Worm (Caenorhabditis elegans) whole organism, young adult: ENCODE data around the gene pir-1.

ENCODE experiments used
- F37B4.10 ChIP-seq: fragments of 200-800 bp; sonication (Bioruptor generic); IDR thresholded peaks from 2 replicates; pipeline ENCODE4 v1.3.6; 2022; ENCODE audit warnings: missing genetic modification characterization, missing compliant biosample characterization
- F49E8.2 ChIP-seq: sonication (generic microtip); optimal IDR thresholded peaks from 3 replicates; lab custom pipeline; 2017; ENCODE audit warnings: missing genetic modification characterization, mild to moderate bottlenecking, missing compliant biosample characterization, antibody characterized with exemption, moderate library complexity; ENCODE audit not compliant: insufficient read depth
- F57C9.4 ChIP-seq: sonication (generic microtip); optimal IDR thresholded peaks from 2 replicates; lab custom pipeline; 2017; ENCODE audit warnings: mild to moderate bottlenecking, missing genetic modification characterization, missing compliant biosample characterization
- K12H6.12 ChIP-seq: fragments of 200-800 bp; sonication (Bioruptor generic); optimal IDR thresholded peaks from 2 replicates; lab custom pipeline; 2018; ENCODE audit warnings: mild to moderate bottlenecking, missing genetic modification characterization, missing compliant biosample characterization
- Y53G8AR.9 ChIP-seq: fragments of 200-800 bp; sonication (Bioruptor generic); conservative IDR thresholded peaks from 2 replicates; pipeline ENCODE4 v1.3.6; 2022; ENCODE audit warnings: missing genetic modification reagents, missing genetic modification characterization, missing compliant biosample characterization
- Y67H2A.10 ChIP-seq: fragments of 200-800 bp; sonication (Bioruptor generic); conservative IDR thresholded peaks from 2 replicates; pipeline ENCODE4 v1.3.6; 2022; ENCODE audit warnings: missing genetic modification reagents, missing genetic modification characterization, missing compliant biosample characterization
- Y95B8A.8 ChIP-seq: fragments of 200-800 bp; sonication (Bioruptor generic); IDR thresholded peaks from 2 replicates; pipeline ENCODE4 v1.3.6; 2022; ENCODE audit warnings: missing genetic modification reagents, missing genetic modification characterization, missing compliant biosample characterization
- ZK185.1 ChIP-seq: sonication (generic microtip); optimal IDR thresholded peaks from 2 replicates; lab custom pipeline; 2016; ENCODE audit warnings: mild to moderate bottlenecking, missing genetic modification characterization, missing compliant biosample characterization; ENCODE audit not compliant: poor library complexity, severe bottlenecking
- aptf-2 ChIP-seq: fragments of 200-800 bp; sonication (Bioruptor generic); conservative IDR thresholded peaks from 2 replicates; pipeline ENCODE4 v1.3.6; 2022; ENCODE audit warnings: missing genetic modification reagents, missing genetic modification characterization, missing compliant biosample characterization
- attf-6 ChIP-seq: fragments of 200-800 bp; sonication (Bioruptor generic); IDR thresholded peaks from 2 replicates; pipeline ENCODE4 v1.3.6; 2022; ENCODE audit warnings: missing genetic modification reagents, missing genetic modification characterization, missing compliant biosample characterization
- cebp-2 ChIP-seq: fragments of 200-800 bp; sonication (Bioruptor generic); IDR thresholded peaks from 2 replicates; pipeline ENCODE4 v1.3.6; 2022; ENCODE audit warnings: missing genetic modification characterization, missing compliant biosample characterization
- ceh-100 ChIP-seq: fragments of 200-800 bp; sonication (Bioruptor generic); IDR thresholded peaks from 2 replicates; pipeline ENCODE4 v1.3.6; 2022; ENCODE audit warnings: missing genetic modification reagents, missing genetic modification characterization, missing compliant biosample characterization
- ceh-40 ChIP-seq: fragments of 200-800 bp; sonication (Bioruptor generic); IDR thresholded peaks from 2 replicates; pipeline ENCODE4 v1.3.6; 2022; ENCODE audit warnings: missing genetic modification characterization, missing compliant biosample characterization
- ceh-91 ChIP-seq: fragments of 200-800 bp; sonication (Bioruptor generic); IDR thresholded peaks from 2 replicates; pipeline ENCODE4 v1.3.6; 2022; ENCODE audit warnings: missing genetic modification reagents, missing genetic modification characterization, missing compliant biosample characterization
- egl-44 ChIP-seq: fragments of 200-800 bp; sonication (Bioruptor generic); IDR thresholded peaks from 2 replicates; pipeline ENCODE4 v1.3.6; 2022; ENCODE audit warnings: missing genetic modification reagents, missing genetic modification characterization, missing compliant biosample characterization
- egrh-3 ChIP-seq: fragments of 200-800 bp; sonication (Bioruptor generic); IDR thresholded peaks from 2 replicates; pipeline ENCODE4 v1.3.6; 2022; ENCODE audit warnings: missing genetic modification reagents, missing genetic modification characterization, missing compliant biosample characterization
- ets-4 ChIP-seq: fragments of 200-800 bp; sonication (Bioruptor generic); optimal IDR thresholded peaks from 2 replicates; lab custom pipeline; 2018; ENCODE audit warnings: mild to moderate bottlenecking, missing genetic modification characterization, missing compliant biosample characterization
- gei-17 ChIP-seq: fragments of 200-800 bp; sonication (Bioruptor generic); optimal IDR thresholded peaks from 2 replicates; lab custom pipeline; 2018; ENCODE audit warnings: mild to moderate bottlenecking, missing genetic modification characterization, missing compliant biosample characterization
- him-1 ChIP-seq: sonication (generic microtip); optimal IDR thresholded peaks from 2 replicates; lab custom pipeline; 2016; ENCODE audit warnings: missing genotype, missing genetic modification reagents, missing genetic modification characterization, missing compliant biosample characterization
- hsf-1 ChIP-seq: fragments of 200-800 bp; sonication (Bioruptor generic); IDR thresholded peaks from 2 replicates; pipeline ENCODE4 v1.3.6; 2022; ENCODE audit warnings: missing genetic modification reagents, missing genetic modification characterization, missing compliant biosample characterization
- let-526 ChIP-seq: fragments of 200-800 bp; sonication (Bioruptor generic); IDR thresholded peaks from 2 replicates; pipeline ENCODE4 v1.3.6; 2022; ENCODE audit warnings: missing genetic modification reagents, missing genetic modification characterization, missing compliant biosample characterization
- lin-35 ChIP-seq, 3 experiments: fragments of 150-350 bp in 2 of 3; sonication (generic microtip) in 1 of 3; optimal IDR thresholded peaks; 2 replicates each; lab custom pipeline; 2014 to 2018; ENCODE audit warnings: missing biosample characterization in 3 of 3, missing genetic modification characterization in 3 of 3, missing genetic modification reagents in 3 of 3
- lin-54 ChIP-seq: fragments of 200-800 bp; sonication (Bioruptor generic); optimal IDR thresholded peaks from 2 replicates; lab custom pipeline; 2018; ENCODE audit warnings: mild to moderate bottlenecking, missing genetic modification characterization, missing compliant biosample characterization
- lsl-1 ChIP-seq: fragments of 200-800 bp; sonication (Bioruptor generic); optimal IDR thresholded peaks from 2 replicates; lab custom pipeline; 2018; ENCODE audit warnings: mild to moderate bottlenecking, missing genetic modification characterization, moderate library complexity, missing compliant biosample characterization
- madf-3 ChIP-seq: fragments of 200-800 bp; sonication (Bioruptor generic); IDR thresholded peaks from 2 replicates; pipeline ENCODE4 v1.3.6; 2022; ENCODE audit warnings: missing genetic modification reagents, missing genetic modification characterization, missing compliant biosample characterization
- mcd-1 ChIP-seq: fragments of 200-800 bp; sonication (Bioruptor generic); IDR thresholded peaks from 2 replicates; pipeline ENCODE4 v1.3.6; 2022; ENCODE audit warnings: missing genetic modification reagents, missing genetic modification characterization, missing compliant biosample characterization
- mes-4 ChIP-seq: sonication (generic microtip); optimal IDR thresholded peaks from 2 replicates; lab custom pipeline; 2016; ENCODE audit warnings: missing genotype, missing genetic modification characterization, missing compliant biosample characterization
- nhr-80 ChIP-seq: sonication (generic microtip); optimal IDR thresholded peaks from 2 replicates; lab custom pipeline; 2016; ENCODE audit warnings: missing genetic modification characterization, missing compliant biosample characterization
- nhr-90 ChIP-seq: sonication (generic microtip); optimal IDR thresholded peaks from 2 replicates; lab custom pipeline; 2016; ENCODE audit warnings: missing genotype, mild to moderate bottlenecking, missing genetic modification characterization, missing compliant biosample characterization
- pha-4 ChIP-seq: fragments of 150-350 bp; sonication (generic microtip); optimal IDR thresholded peaks from 2 replicates; lab custom pipeline; 2014; ENCODE audit warnings: missing biosample characterization, missing genetic modification reagents, missing genetic modification characterization
- sdz-38 ChIP-seq: sonication (generic microtip); optimal IDR thresholded peaks from 2 replicates; lab custom pipeline; 2016; ENCODE audit warnings: missing genotype, missing genetic modification characterization, missing compliant biosample characterization
- sptf-2 ChIP-seq: fragments of 200-800 bp; sonication (Bioruptor generic); optimal IDR thresholded peaks from 2 replicates; lab custom pipeline; 2018; ENCODE audit warnings: mild to moderate bottlenecking, missing genetic modification characterization, missing compliant biosample characterization
- unc-130 ChIP-seq: sonication (generic microtip); optimal IDR thresholded peaks from 2 replicates; lab custom pipeline; 2016; ENCODE audit warnings: missing genetic modification reagents, missing genetic modification characterization, missing compliant biosample characterization
- unc-62 ChIP-seq: fragments of 150-350 bp; optimal IDR thresholded peaks from 2 replicates; lab custom pipeline; 2014; ENCODE audit warnings: missing biosample characterization, missing genetic modification reagents, missing genetic modification characterization
- ztf-25 ChIP-seq: fragments of 200-800 bp; sonication (Bioruptor generic); IDR thresholded peaks from 2 replicates; pipeline ENCODE4 v1.3.6; 2022; ENCODE audit warnings: missing genetic modification reagents, missing genetic modification characterization, missing compliant biosample characterization
- ztf-3 ChIP-seq: fragments of 200-800 bp; sonication (Bioruptor generic); optimal IDR thresholded peaks from 2 replicates; lab custom pipeline; 2018; ENCODE audit warnings: mild to moderate bottlenecking, missing genetic modification characterization, missing compliant biosample characterization

Gene pir-1

ce11 chrII:9176523-9176922, 577 bp upstream of the pir-1 start:
- no peak for TF ChIP-seq unc-130 (GFP tag; lab: Kevin White, UChicago)
- TF ChIP-seq aptf-2 (GFP tag; lab: Robert Waterston, UW), result no peak

- TF ChIP-seq egrh-3, result no peak
- no peak for TF ChIP-seq F57C9.4 (tag; lab: Kevin White, UChicago)
- TF ChIP-seq nhr-90 (tag; lab: Kevin White, UChicago), result no peak
- TF ChIP-seq Y53G8AR.9 (GFP tag; lab: Robert Waterston, UW), result no peak
- no peak for TF ChIP-seq ceh-91
- TF ChIP-seq K12H6.12 (tag; lab: Kevin White, UChicago), result no peak
- TF ChIP-seq egl-44 (GFP tag; lab: Robert Waterston, UW), result no peak
- no peak for TF ChIP-seq mes-4 (tag; lab: Kevin White, UChicago)
- no peak for TF ChIP-seq cebp-2
- TF ChIP-seq gei-17 (GFP tag; lab: Kevin White, UChicago), result no peak
- TF ChIP-seq ZK185.1, result no peak
- TF ChIP-seq ceh-100, result no peak
- no peak for TF ChIP-seq mcd-1 (GFP tag; lab: Robert Waterston, UW)
- no peak for TF ChIP-seq Y95B8A.8 (GFP tag; lab: Robert Waterston, UW)
- TF ChIP-seq sptf-2, result no peak
- no peak for TF ChIP-seq sdz-38
- TF ChIP-seq lin-35 (GFP tag; optimal IDR thresholded peaks at IDR 0.05; lab: Kevin White, UChicago), result no peak
Measured at ce11 chrII:9178811-9179210, 1.7 kb downstream of the pir-1 start.

ce11 chrII:9181155-9181554, 4.1 kb downstream of the pir-1 start:
- no peak for TF ChIP-seq let-526 (GFP tag; lab: Robert Waterston, UW)
- peak; percentile 59 for TF ChIP-seq nhr-80 (tag; lab: Kevin White, UChicago)

- no peak for TF ChIP-seq ceh-40 (GFP tag; lab: Robert Waterston, UW)
- no peak for TF ChIP-seq F49E8.2 (tag; lab: Kevin White, UChicago)
- TF ChIP-seq F37B4.10 (GFP tag; lab: Robert Waterston, UW), result no peak
- no peak for TF ChIP-seq pha-4 (tag; lab: Kevin White, UChicago)
- TF ChIP-seq Y67H2A.10, result no peak
- TF ChIP-seq ets-4, result no peak
- TF ChIP-seq lsl-1 (GFP tag; lab: Kevin White, UChicago), result no peak
- TF ChIP-seq madf-3, result no peak
- TF ChIP-seq ztf-3 (GFP tag; lab: Kevin White, UChicago), result no peak
- TF ChIP-seq mes-4 (tag; lab: Kevin White, UChicago), result no peak
- TF ChIP-seq hsf-1 (GFP tag; lab: Robert Waterston, UW), result no peak
- TF ChIP-seq him-1, result no peak
- TF ChIP-seq cebp-2, result no peak
- no peak for TF ChIP-seq Y95B8A.8 (GFP tag; lab: Robert Waterston, UW)
- TF ChIP-seq attf-6, result no peak
- TF ChIP-seq lin-54 (GFP tag; lab: Kevin White, UChicago), result no peak
- no peak for TF ChIP-seq ztf-25 (GFP tag; lab: Robert Waterston, UW)
- TF ChIP-seq unc-62 (GFP tag; lab: Kevin White, UChicago), result no peak
Measured at ce11 chrII:9185915-9186314, 8.8 kb downstream of the pir-1 start.
